Fruit fly (Drosophila melanogaster) whole organism, embryonic: ENCODE measurements around the gene P5CDh2.

Source experiments
- BtbVII ChIP-seq: fragments of 200-800 bp; sonication (Bioruptor generic); optimal IDR thresholded peaks from 3 replicates; lab custom pipeline; 2017; ENCODE audit warnings: missing biosample characterization, mild to moderate bottlenecking, missing genetic modification characterization
- CG10979 ChIP-seq: fragments of 200-800 bp; sonication (Bioruptor generic); optimal IDR thresholded peaks from 2 replicates; lab custom pipeline; 2018; ENCODE audit warnings: missing biosample characterization, mild to moderate bottlenecking, missing genetic modification characterization, moderate library complexity
- CG11456 ChIP-seq: fragments of 200-800 bp; sonication (Bioruptor generic); IDR thresholded peaks from 3 replicates; pipeline ENCODE4 v1.3.6; 2022; ENCODE audit warnings: missing biosample characterization, missing genetic modification characterization
- CG12391 ChIP-seq: fragments of 200-800 bp; sonication (Bioruptor generic); optimal IDR thresholded peaks from 3 replicates; lab custom pipeline; 2018; ENCODE audit warnings: missing biosample characterization, mild to moderate bottlenecking, missing genetic modification characterization, moderate library complexity
- CG12659 ChIP-seq: fragments of 200-800 bp; sonication (Bioruptor generic); optimal IDR thresholded peaks from 3 replicates; lab custom pipeline; 2017; ENCODE audit warnings: mild to moderate bottlenecking, missing biosample characterization, missing genetic modification reagents, missing genetic modification characterization
- CG12942 ChIP-seq: fragments of 200-800 bp; sonication (Bioruptor generic); optimal IDR thresholded peaks from 3 replicates; lab custom pipeline; 2016; ENCODE audit warnings: missing biosample characterization, missing genetic modification characterization
- CG13123 ChIP-seq: fragments of 200-800 bp; sonication (Bioruptor generic); optimal IDR thresholded peaks from 2 replicates; lab custom pipeline; 2016; ENCODE audit warnings: missing biosample characterization, missing genetic modification characterization
- CG13424 ChIP-seq: fragments of 200-800 bp; sonication (Bioruptor generic); optimal IDR thresholded peaks from 2 replicates; lab custom pipeline; 2019; ENCODE audit warnings: missing biosample characterization, mild to moderate bottlenecking, missing genetic modification characterization, moderate library complexity
- CG15601 ChIP-seq: fragments of 200-800 bp; sonication (Bioruptor generic); optimal IDR thresholded peaks from 3 replicates; lab custom pipeline; 2019; ENCODE audit warnings: missing biosample characterization, mild to moderate bottlenecking, missing genetic modification characterization, moderate library complexity
- CG17186 ChIP-seq: fragments of 200-800 bp; sonication (Bioruptor generic); optimal IDR thresholded peaks from 3 replicates; lab custom pipeline; 2017; ENCODE audit warnings: missing biosample characterization, missing genetic modification reagents, missing genetic modification characterization
- CG17361 ChIP-seq: fragments of 200-800 bp; sonication (Bioruptor generic); IDR thresholded peaks from 3 replicates; pipeline ENCODE4 v1.3.6; 2022; ENCODE audit warnings: missing biosample characterization, missing genetic modification characterization
- CG17568 ChIP-seq: fragments of 200-800 bp; sonication (Bioruptor generic); optimal IDR thresholded peaks from 2 replicates; lab custom pipeline; 2018; ENCODE audit warnings: missing biosample characterization, mild to moderate bottlenecking, missing genetic modification characterization, moderate library complexity
- CG17612 ChIP-seq: fragments of 200-800 bp; sonication (Bioruptor generic); IDR thresholded peaks from 2 replicates; pipeline ENCODE4 v1.3.6; 2022; ENCODE audit warnings: missing biosample characterization, missing genetic modification characterization
- CG18011 ChIP-seq: fragments of 200-800 bp; sonication (Bioruptor generic); optimal IDR thresholded peaks from 2 replicates; lab custom pipeline; 2017; ENCODE audit warnings: missing biosample characterization, missing genetic modification characterization, mild to moderate bottlenecking, moderate library complexity, missing genotype
- CG18262 ChIP-seq: fragments of 200-800 bp; optimal IDR thresholded peaks from 3 replicates; lab custom pipeline; 2019; ENCODE audit warnings: missing biosample characterization, mild to moderate bottlenecking, missing genetic modification characterization, moderate library complexity
- CG2875 ChIP-seq: fragments of 200-800 bp; sonication (Bioruptor generic); optimal IDR thresholded peaks from 2 replicates; lab custom pipeline; 2017; ENCODE audit warnings: missing biosample characterization, mild to moderate bottlenecking, missing genetic modification characterization, missing genetic modification reagents
- CG30403 ChIP-seq: fragments of 200-800 bp; sonication (Bioruptor generic); optimal IDR thresholded peaks from 3 replicates; lab custom pipeline; 2016; ENCODE audit warnings: missing biosample characterization, missing genetic modification characterization
- CG31224 ChIP-seq: fragments of 200-800 bp; sonication (Bioruptor generic); IDR thresholded peaks from 2 replicates; pipeline ENCODE4 v1.3.6; 2022; ENCODE audit warnings: missing biosample characterization, missing genetic modification characterization
- CG31441 ChIP-seq: fragments of 200-800 bp; sonication (Bioruptor generic); IDR thresholded peaks from 2 replicates; pipeline ENCODE4 v1.3.6; 2022; ENCODE audit warnings: missing biosample characterization, missing genetic modification characterization
- CG7839 ChIP-seq: fragments of 200-800 bp; sonication (Bioruptor generic); optimal IDR thresholded peaks from 3 replicates; lab custom pipeline; 2018; ENCODE audit warnings: missing biosample characterization, mild to moderate bottlenecking, missing genetic modification characterization, moderate library complexity
- CG8388 ChIP-seq: fragments of 200-800 bp; sonication (Bioruptor generic); optimal IDR thresholded peaks from 2 replicates; lab custom pipeline; 2019; ENCODE audit warnings: missing biosample characterization, mild to moderate bottlenecking, missing genetic modification characterization, moderate library complexity
- CG9797 ChIP-seq: fragments of 200-800 bp; sonication (Bioruptor generic); optimal IDR thresholded peaks from 3 replicates; lab custom pipeline; 2018; ENCODE audit warnings: missing biosample characterization, mild to moderate bottlenecking, missing genetic modification characterization
- CkIIα-i1 ChIP-seq: fragments of 200-800 bp; sonication (Bioruptor generic); IDR thresholded peaks from 2 replicates; pipeline ENCODE4 v1.3.6; 2022; ENCODE audit warnings: missing biosample characterization, missing genetic modification characterization
- D19A ChIP-seq: fragments of 200-800 bp; optimal IDR thresholded peaks from 3 replicates; lab custom pipeline; 2019; ENCODE audit warnings: missing biosample characterization, mild to moderate bottlenecking, missing genetic modification characterization, moderate library complexity
- Dfd ChIP-seq, 2 experiments: fragments of >200 bp; optimal IDR thresholded peaks; 2 replicates each; lab custom pipeline; 2017; ENCODE audit warnings: missing biosample characterization in 2 of 2, missing genetic modification characterization in 2 of 2
- Drgx ChIP-seq: fragments of 200-800 bp; sonication (Bioruptor generic); IDR thresholded peaks from 2 replicates; pipeline ENCODE4 v1.3.6; 2022; ENCODE audit warnings: missing biosample characterization, missing genetic modification characterization
- GATAe ChIP-seq: fragments of 200-800 bp; sonication (Bioruptor generic); conservative IDR thresholded peaks from 2 replicates; pipeline ENCODE4 v1.3.6; 2022; ENCODE audit warnings: missing biosample characterization, missing genetic modification characterization
- HHEX ChIP-seq: fragments of 200-800 bp; sonication (Bioruptor generic); optimal IDR thresholded peaks from 3 replicates; lab custom pipeline; 2017; ENCODE audit warnings: missing biosample characterization, mild to moderate bottlenecking, missing genetic modification characterization, missing genetic modification reagents
- Hr3 ChIP-seq: fragments of 200-800 bp; sonication (Bioruptor generic); optimal IDR thresholded peaks from 3 replicates; lab custom pipeline; 2016; ENCODE audit warnings: missing biosample characterization, missing genetic modification characterization
- Hr51 ChIP-seq, 2 experiments: fragments of 200-800 bp; sonication (Bioruptor generic); optimal IDR thresholded peaks; 2 replicates in 1 of 2; 3 replicates in 1 of 2; lab custom pipeline; 2016 to 2018; ENCODE audit warnings: missing biosample characterization in 2 of 2, missing genetic modification characterization in 2 of 2, mild to moderate bottlenecking in 1 of 2, moderate library complexity in 1 of 2
- Nf-YC ChIP-seq: fragments of 200-800 bp; optimal IDR thresholded peaks from 3 replicates; lab custom pipeline; 2019; ENCODE audit warnings: missing biosample characterization, mild to moderate bottlenecking, missing genetic modification characterization, moderate library complexity
- Pdp1 ChIP-seq, 2 experiments: fragments of 200-800 bp; sonication (Bioruptor generic); optimal IDR thresholded peaks; 3 replicates each; lab custom pipeline; 2016; ENCODE audit warnings: missing biosample characterization in 2 of 2, missing genetic modification characterization in 2 of 2, mild to moderate bottlenecking in 1 of 2, moderate library complexity in 1 of 2
- Sox102F ChIP-seq: fragments of 200-800 bp; sonication (Bioruptor generic); optimal IDR thresholded peaks from 2 replicates; lab custom pipeline; 2018; ENCODE audit warnings: missing biosample characterization, mild to moderate bottlenecking, missing genetic modification characterization, moderate library complexity
- Trl ChIP-seq, 3 experiments: fragments of >200 bp in 2 of 3; fragments of 200-800 bp in 1 of 3; sonication (Bioruptor generic) in 1 of 3; optimal IDR thresholded peaks; 2 replicates in 1 of 3; 3 replicates in 2 of 3; lab custom pipeline; 2016 to 2017; ENCODE audit warnings: missing biosample characterization in 1 of 3, missing genetic modification characterization in 1 of 3
- cato ChIP-seq: fragments of 200-800 bp; sonication (Bioruptor generic); optimal IDR thresholded peaks from 2 replicates; lab custom pipeline; 2016; ENCODE audit warnings: missing biosample characterization, missing genetic modification characterization, borderline replicate concordance
- chinmo ChIP-seq: fragments of 200-800 bp; sonication (Bioruptor generic); IDR thresholded peaks from 4 replicates; pipeline ENCODE4 v1.3.6; 2022; ENCODE audit warnings: missing biosample characterization, missing genetic modification characterization; ENCODE audit not compliant: partially characterized antibody
- disco-r ChIP-seq: fragments of 200-800 bp; sonication (Bioruptor generic); optimal IDR thresholded peaks from 2 replicates; lab custom pipeline; 2016; ENCODE audit warnings: missing biosample characterization, missing genetic modification characterization
- eve ChIP-seq, 2 experiments: fragments of >200 bp; optimal IDR thresholded peaks; 2 replicates each; lab custom pipeline; 2017; ENCODE audit warnings: missing biosample characterization in 2 of 2, missing genetic modification characterization in 2 of 2
- ftz-f1 ChIP-seq: fragments of 200-800 bp; sonication (Bioruptor generic); optimal IDR thresholded peaks from 2 replicates; lab custom pipeline; 2016; ENCODE audit warnings: missing biosample characterization, missing genetic modification characterization
- gt ChIP-seq: fragments of 200-800 bp; sonication (Bioruptor generic); IDR thresholded peaks from 2 replicates; pipeline ENCODE4 v1.3.6; 2022; ENCODE audit warnings: missing biosample characterization, missing genetic modification characterization
- hkb ChIP-seq, 2 experiments: fragments of 200-800 bp in 1 of 2; fragments of >200 bp in 1 of 2; sonication (Bioruptor generic) in 1 of 2; IDR thresholded peaks in 1 of 2; optimal IDR thresholded peaks in 1 of 2; 2 replicates each; pipeline versions ENCODE4 v1.3.6 to Lab custom; 2017 to 2022; ENCODE audit warnings: missing biosample characterization in 1 of 2, missing genetic modification characterization in 1 of 2
- hth ChIP-seq: fragments of >200 bp; optimal IDR thresholded peaks from 2 replicates; lab custom pipeline; 2017; ENCODE audit warnings: inconsistent platforms
- nom ChIP-seq: fragments of 200-800 bp; sonication (Bioruptor generic); optimal IDR thresholded peaks from 2 replicates; lab custom pipeline; 2017; ENCODE audit warnings: missing biosample characterization, missing genetic modification characterization, mild to moderate bottlenecking, moderate library complexity, missing genetic modification reagents
- onecut ChIP-seq: fragments of 200-800 bp; sonication (Bioruptor generic); IDR thresholded peaks from 2 replicates; pipeline ENCODE4 v1.3.6; 2022; ENCODE audit warnings: missing biosample characterization, missing genetic modification characterization
- slou ChIP-seq: fragments of 200-800 bp; sonication (Bioruptor generic); optimal IDR thresholded peaks from 3 replicates; lab custom pipeline; 2016; ENCODE audit warnings: missing biosample characterization, missing genetic modification characterization
- ssp ChIP-seq: fragments of 200-800 bp; sonication (Bioruptor generic); IDR thresholded peaks from 2 replicates; pipeline ENCODE4 v1.3.6; 2022; ENCODE audit warnings: missing biosample characterization, missing genetic modification characterization
- tap ChIP-seq: fragments of 200-800 bp; optimal IDR thresholded peaks from 3 replicates; lab custom pipeline; 2019; ENCODE audit warnings: missing biosample characterization, mild to moderate bottlenecking, missing genetic modification characterization, moderate library complexity
- tna ChIP-seq: fragments of 200-800 bp; sonication (Bioruptor generic); IDR thresholded peaks from 2 replicates; pipeline ENCODE4 v1.3.6; 2022; ENCODE audit warnings: missing biosample characterization, missing genetic modification characterization; ENCODE audit not compliant: partially characterized antibody
- zen2 ChIP-seq: fragments of 200-800 bp; sonication (Bioruptor generic); IDR thresholded peaks from 3 replicates; pipeline ENCODE4 v1.3.6; 2022; ENCODE audit warnings: missing biosample characterization, missing genetic modification characterization; ENCODE audit not compliant: partially characterized antibody

Gene P5CDh2

DNA sequence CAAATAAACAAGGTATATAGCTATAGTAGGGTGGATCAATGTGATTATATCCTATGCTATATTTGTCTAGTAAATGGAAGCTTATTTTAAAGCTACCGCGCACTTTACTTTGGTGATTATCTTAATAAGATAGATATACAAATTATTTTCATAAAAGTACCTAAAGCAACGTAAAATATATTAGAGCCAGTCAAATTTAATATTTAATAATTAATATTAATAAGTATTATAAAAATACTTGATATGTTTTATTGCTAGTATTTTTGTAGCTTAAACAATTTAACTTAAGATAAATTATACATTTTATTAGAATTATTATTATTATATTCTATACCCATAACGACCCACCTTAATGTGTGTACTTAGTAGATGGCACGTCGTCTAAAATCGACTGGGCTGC is 38.1 kb upstream of the P5CDh2 start (continued):
- TF ChIP-seq Trl (optimal IDR thresholded peaks at IDR 0.05; lab: Kevin White, UChicago) (no peak), Trl (GFP tag; optimal IDR thresholded peaks at IDR 0.05; lab: Kevin White, UChicago) (no peak), hkb (optimal IDR thresholded peaks at IDR 0.05; lab: Kevin White, UChicago) (no peak), hkb (GFP tag; IDR thresholded peaks at IDR 0.05; lab: Robert Waterston, UW) (no peak), CG9797 (GFP tag; lab: Kevin White, UChicago) (no peak), CkIIα-i1 (GFP tag; lab: Robert Waterston, UW) (no peak), CG13123 (GFP tag; lab: Kevin White, UChicago) (no peak), BtbVII (peak; percentile 33), tap (tag; lab: Kevin White, UChicago) (peak; percentile 27), hth (lab: Kevin White, UChicago) (no peak), chinmo (no peak), CG18011 (GFP tag; lab: Kevin White, UChicago) (no peak), cato (GFP tag; lab: Kevin White, UChicago) (no peak), Dfd (GFP tag; optimal IDR thresholded peaks at IDR 0.05; lab: Kevin White, UChicago) (no peak), onecut (no peak), Hr51 (GFP tag; optimal IDR thresholded peaks at IDR 0.05; lab: Kevin White, UChicago) (peak in 1 of 2 experiments; percentile 73), Hr3 (GFP tag; lab: Kevin White, UChicago) (no peak), CG12659 (GFP tag; lab: Kevin White, UChicago) (peak; percentile 11), CG8388 (peak; percentile 15), disco-r (GFP tag; lab: Kevin White, UChicago) (no peak), HHEX (GFP tag; lab: Kevin White, UChicago) (peak; percentile 12), CG10979 (tag; lab: Kevin White, UChicago) (peak; percentile 48), Pdp1 (GFP tag; optimal IDR thresholded peaks at IDR 0.05; lab: Kevin White, UChicago) (no peak), CG2875 (GFP tag; lab: Kevin White, UChicago) (no peak), ssp (no peak), D19A (tag; lab: Kevin White, UChicago) (peak; percentile 53), Sox102F (GFP tag; lab: Kevin White, UChicago) (peak; percentile 53), CG17568 (no peak), eve (GFP tag; optimal IDR thresholded peaks at IDR 0.05; lab: Kevin White, UChicago) (no peak), GATAe (GFP tag; lab: Robert Waterston, UW) (no peak), CG17612 (GFP tag; lab: Robert Waterston, UW) (no peak), CG12391 (tag; lab: Kevin White, UChicago) (peak; percentile 38), gt (GFP tag; lab: Robert Waterston, UW) (no peak), Nf-YC (tag; lab: Kevin White, UChicago) (no peak), Drgx (GFP tag; lab: Robert Waterston, UW) (peak; percentile 37; the same call in 1 of the 2 replicates), nom (GFP tag; lab: Kevin White, UChicago) (peak; percentile 46), CG17186 (GFP tag; lab: Kevin White, UChicago) (no peak), ftz-f1 (GFP tag; lab: Kevin White, UChicago) (no peak), CG17361 (GFP tag; lab: Robert Waterston, UW) (peak; percentile 51; the same call in 1 of the 3 replicates), CG7839 (tag; lab: Kevin White, UChicago) (peak; percentile 40), slou (GFP tag; lab: Kevin White, UChicago) (no peak), zen2 (GFP tag; lab: Robert Waterston, UW) (no peak), CG31224 (GFP tag; lab: Robert Waterston, UW) (no peak), CG12942 (GFP tag; lab: Kevin White, UChicago) (no peak), CG15601 (tag; lab: Kevin White, UChicago) (no peak), CG30403 (GFP tag; lab: Kevin White, UChicago) (no peak), CG11456 (GFP tag; lab: Robert Waterston, UW) (no peak), CG31441 (GFP tag; lab: Robert Waterston, UW) (peak; percentile 54), CG18262 (tag; lab: Kevin White, UChicago) (peak; percentile 63), CG13424 (tag; lab: Kevin White, UChicago) (peak; percentile 61), tna (GFP tag; lab: Robert Waterston, UW) (no peak)
